Fruit fly (Drosophila melanogaster): Measurements from ENCODE around the gene Zir.

The Zir gene

DNA sequence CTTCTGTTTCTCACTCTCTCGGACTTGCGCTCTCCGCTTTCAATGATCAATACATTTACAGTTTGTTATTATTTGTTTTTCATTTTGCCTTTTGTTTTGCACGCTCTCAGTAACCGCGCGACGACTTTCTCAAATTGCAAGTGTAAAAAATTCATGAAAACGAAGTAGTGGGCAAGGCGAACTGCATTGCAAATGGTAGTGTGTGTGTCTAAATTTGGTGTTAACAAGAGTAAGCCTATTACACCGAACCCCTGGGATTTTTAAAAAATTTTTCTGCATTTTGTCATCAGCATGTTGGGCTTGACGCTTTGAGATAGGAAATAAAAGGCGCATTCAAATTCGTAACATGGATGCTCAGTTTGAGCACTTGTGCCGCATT, 27.3 kb upstream of the Zir start:
- TF ChIP-seq CG15710 (tag; optimal IDR thresholded peaks at IDR 0.05) (no peak), Snoo (tag; optimal IDR thresholded peaks at IDR 0.05) (no peak), D1 (tag; optimal IDR thresholded peaks at IDR 0.05) (no peak), Ets98B (GFP tag; IDR thresholded peaks at IDR 0.05) (no peak; the same call in 1 of the 2 replicates), CG12605 (GFP tag; IDR thresholded peaks at IDR 0.05) (0 out of 2 replicates have a peak, but pooled peaks have one; percentile 7)

DNA sequence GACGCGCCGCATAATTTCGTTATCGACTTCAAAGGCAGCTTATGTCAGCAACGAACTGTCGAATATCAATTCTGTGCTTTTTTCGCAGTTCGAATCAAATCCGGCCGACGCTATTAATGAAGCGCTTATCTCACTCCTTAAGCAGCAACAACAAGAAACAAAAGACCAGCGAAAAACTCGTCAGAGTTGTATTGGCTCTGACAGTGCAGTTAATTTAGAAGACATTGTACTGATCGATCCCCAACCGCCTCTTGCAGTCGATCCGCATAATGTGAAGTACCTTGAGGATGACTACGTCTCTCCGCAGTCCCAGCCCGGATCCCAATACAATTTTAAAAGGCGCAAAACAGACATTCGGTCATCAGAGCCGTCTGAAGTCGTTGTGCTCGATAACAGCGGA, 25.0 kb upstream of the Zir start:
- TF ChIP-seq Pif1A (GFP tag; optimal IDR thresholded peaks at IDR 0.05) (no peak), CG12605 (GFP tag; IDR thresholded peaks at IDR 0.05) (no peak), CG4496 (GFP tag; IDR thresholded peaks at IDR 0.05) (no peak), CG9948 (tag; optimal IDR thresholded peaks at IDR 0.05) (no peak), Snoo (tag; optimal IDR thresholded peaks at IDR 0.05) (no peak), rn (GFP tag; IDR thresholded peaks at IDR 0.05) (no peak), CG8301 (tag; optimal IDR thresholded peaks at IDR 0.05) (no peak), Pif1B (GFP tag; optimal IDR thresholded peaks at IDR 0.05) (no peak), EcR (GFP tag; optimal IDR thresholded peaks at IDR 0.05) (no peak), fd96Ca (GFP tag; IDR thresholded peaks at IDR 0.05) (no peak), CG10348 (GFP tag; IDR thresholded peaks at IDR 0.05) (no peak), Ets98B (GFP tag; IDR thresholded peaks at IDR 0.05) (no peak), gl (tag; optimal IDR thresholded peaks at IDR 0.05) (no peak), CG13204 (GFP tag; optimal IDR thresholded peaks at IDR 0.05) (no peak), CG15710 (tag; optimal IDR thresholded peaks at IDR 0.05) (no peak), CG34367 (tag; optimal IDR thresholded peaks at IDR 0.05) (no peak), CG32121 (GFP tag; IDR thresholded peaks at IDR 0.05) (no peak), CG14655 (GFP tag; optimal IDR thresholded peaks at IDR 0.05) (no peak), CG8159 (tag; optimal IDR thresholded peaks at IDR 0.05) (no peak)

DNA sequence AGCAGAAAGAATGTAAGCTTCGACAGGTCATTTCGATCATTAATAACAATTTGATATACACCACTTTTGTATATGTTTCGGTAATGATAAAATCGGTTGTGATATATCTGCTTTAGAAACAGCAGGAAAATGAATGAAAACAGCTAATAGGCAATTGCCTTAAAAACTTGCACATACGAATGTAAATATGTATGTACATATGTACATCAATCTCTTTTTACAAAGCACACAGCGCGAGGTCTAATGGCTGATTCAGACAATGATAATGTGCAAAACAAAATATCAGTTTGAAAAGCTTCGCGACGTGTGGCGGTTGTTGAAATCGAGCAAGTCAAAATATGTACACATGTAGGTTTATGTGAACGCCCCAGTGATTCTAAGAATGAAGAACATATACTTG, 23.1 kb upstream of the Zir start, which contains the start of gene galectin:
Gene galectin, plus strand, starts transcription at position 301 of the 400 bp plus-strand sequence.
- no peak for TF ChIP-seq CG34367 (tag; optimal IDR thresholded peaks at IDR 0.05)
- TF ChIP-seq CG17806 (tag; optimal IDR thresholded peaks at IDR 0.05), result no peak
- no peak for TF ChIP-seq CG13204 (GFP tag; optimal IDR thresholded peaks at IDR 0.05)
- TF ChIP-seq Pif1B (GFP tag; optimal IDR thresholded peaks at IDR 0.05), result no peak
- no peak for TF ChIP-seq CG14655 (GFP tag; optimal IDR thresholded peaks at IDR 0.05)
- TF ChIP-seq CG9948 (tag; optimal IDR thresholded peaks at IDR 0.05), result no peak
- no peak for TF ChIP-seq CG8159 (tag; optimal IDR thresholded peaks at IDR 0.05)
- TF ChIP-seq D1 (tag; optimal IDR thresholded peaks at IDR 0.05), result no peak
- no peak for TF ChIP-seq CG10348 (GFP tag; IDR thresholded peaks at IDR 0.05)
- TF ChIP-seq Ets98B (GFP tag; IDR thresholded peaks at IDR 0.05), result no peak
- no peak for TF ChIP-seq Snoo (tag; optimal IDR thresholded peaks at IDR 0.05)
- TF ChIP-seq fd96Ca (GFP tag; IDR thresholded peaks at IDR 0.05), result no peak
- TF ChIP-seq CG32121 (GFP tag; IDR thresholded peaks at IDR 0.05), result no peak
- TF ChIP-seq CG8301 (tag; optimal IDR thresholded peaks at IDR 0.05), result no peak
- no peak for TF ChIP-seq EcR (GFP tag; optimal IDR thresholded peaks at IDR 0.05)
- no peak for TF ChIP-seq CG4496 (GFP tag; IDR thresholded peaks at IDR 0.05)
- TF ChIP-seq rn (GFP tag; IDR thresholded peaks at IDR 0.05), result no peak
- no peak for TF ChIP-seq CG15710 (tag; optimal IDR thresholded peaks at IDR 0.05)

DNA sequence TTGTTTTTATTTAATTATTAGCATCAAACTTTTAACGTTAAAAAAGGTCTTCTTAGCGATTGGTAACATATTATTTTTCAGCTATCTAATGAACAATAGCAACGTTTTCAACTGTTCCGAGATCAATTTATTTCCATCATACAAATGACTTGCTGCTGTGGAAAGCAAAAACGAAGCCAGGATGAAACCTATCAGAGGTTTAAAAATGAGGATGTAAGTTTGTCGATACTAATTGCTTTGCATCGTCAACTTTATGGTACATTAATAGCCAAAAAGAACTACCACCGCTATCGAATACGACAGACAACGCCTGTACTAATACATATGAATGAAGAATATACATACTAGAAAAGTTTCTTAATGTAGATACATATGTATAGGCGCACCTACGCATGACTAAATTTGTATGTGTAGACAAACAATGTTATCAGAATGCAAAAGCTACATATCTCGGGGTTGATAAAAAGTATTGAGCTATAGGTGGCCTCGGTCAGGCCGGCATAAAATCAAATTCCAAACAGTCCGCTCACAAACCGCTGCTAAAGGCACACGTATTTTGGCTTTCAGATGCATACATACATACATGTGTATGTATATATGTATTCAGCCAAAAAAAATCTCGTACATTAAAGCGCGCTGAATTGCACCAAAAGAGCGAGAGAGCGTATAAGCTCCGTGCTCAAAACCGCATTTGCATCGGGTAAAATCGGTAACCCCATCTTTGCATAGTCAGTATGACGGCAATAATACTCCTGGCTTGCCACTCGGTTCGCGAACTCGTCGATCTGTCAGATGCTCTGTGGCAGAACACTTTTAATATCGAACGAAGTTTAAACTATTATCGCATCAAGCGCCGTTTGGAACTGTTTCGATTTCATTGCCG, 22.4 kb upstream of the Zir start:
- TF ChIP-seq CG8301 (tag; optimal IDR thresholded peaks at IDR 0.05), result no peak
- no peak for TF ChIP-seq CG34367 (tag; optimal IDR thresholded peaks at IDR 0.05)
- TF ChIP-seq Pif1A (GFP tag; optimal IDR thresholded peaks at IDR 0.05), result no peak
- 0 out of 2 replicates have a peak, but pooled peaks have one; percentile 7 for TF ChIP-seq CG12605 (GFP tag; IDR thresholded peaks at IDR 0.05)
- peak; percentile 56; the same call in 1 of the 3 replicates for TF ChIP-seq CG4496 (GFP tag; IDR thresholded peaks at IDR 0.05)
- no peak for TF ChIP-seq CG9948 (tag; optimal IDR thresholded peaks at IDR 0.05)
- TF ChIP-seq Ets98B (GFP tag; IDR thresholded peaks at IDR 0.05), result peak; percentile 40; the same call in 1 of the 2 replicates
- TF ChIP-seq CG32121 (GFP tag; IDR thresholded peaks at IDR 0.05), result no peak

DNA sequence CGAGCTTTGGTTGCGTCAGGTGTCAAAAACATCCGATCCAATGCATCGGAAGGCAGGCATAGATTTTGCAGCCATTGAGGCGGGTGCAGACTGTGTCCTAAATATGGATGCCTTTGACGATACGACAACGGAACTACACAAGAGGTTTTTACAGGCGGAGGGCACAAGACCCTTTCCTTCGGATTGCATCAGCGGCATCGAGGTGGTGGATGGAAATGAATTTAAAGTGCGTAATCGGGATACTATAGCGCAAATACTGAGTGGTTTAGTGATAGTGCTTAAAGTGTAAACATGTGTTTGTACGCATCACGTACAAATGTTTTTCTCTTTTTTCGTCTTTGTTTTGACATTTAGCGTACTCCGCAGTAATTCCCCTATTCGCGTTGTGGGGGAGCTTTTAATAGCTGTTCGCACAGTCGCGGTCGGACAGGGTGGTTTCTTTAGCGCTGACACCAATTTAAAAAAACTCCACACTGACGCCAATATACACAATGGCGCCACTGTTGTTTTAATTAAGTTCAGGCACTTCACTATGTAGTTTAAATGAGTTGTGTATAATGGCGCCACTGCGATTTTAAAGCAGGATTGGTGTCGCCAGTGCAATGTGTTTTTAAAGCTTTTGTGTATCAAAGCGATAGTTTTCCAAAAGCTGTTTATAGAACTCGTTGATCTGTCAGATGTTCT, 21.6 kb upstream of the Zir start:
- TF ChIP-seq fd96Ca (GFP tag; IDR thresholded peaks at IDR 0.05), result no peak
- no peak for TF ChIP-seq CG15710 (tag; optimal IDR thresholded peaks at IDR 0.05)
- TF ChIP-seq CG32121 (GFP tag; IDR thresholded peaks at IDR 0.05), result no peak
- no peak for TF ChIP-seq CG17806 (tag; optimal IDR thresholded peaks at IDR 0.05)
- no peak for TF ChIP-seq Snoo (tag; optimal IDR thresholded peaks at IDR 0.05)
- TF ChIP-seq rn (GFP tag; IDR thresholded peaks at IDR 0.05), result no peak
- no peak; the same call in 1 of the 2 replicates for TF ChIP-seq Ets98B (GFP tag; IDR thresholded peaks at IDR 0.05)
- no peak for TF ChIP-seq CG4496 (GFP tag; IDR thresholded peaks at IDR 0.05)
- no peak for TF ChIP-seq CG9948 (tag; optimal IDR thresholded peaks at IDR 0.05)

All from whole organism, pupa.